Fruit fly (Drosophila melanogaster): Measurements from ENCODE around the gene Ssdp.
A peak's percentile ranks its signal among the peaks of the same experiment; 100 is the strongest.

The Ssdp gene

DNA sequence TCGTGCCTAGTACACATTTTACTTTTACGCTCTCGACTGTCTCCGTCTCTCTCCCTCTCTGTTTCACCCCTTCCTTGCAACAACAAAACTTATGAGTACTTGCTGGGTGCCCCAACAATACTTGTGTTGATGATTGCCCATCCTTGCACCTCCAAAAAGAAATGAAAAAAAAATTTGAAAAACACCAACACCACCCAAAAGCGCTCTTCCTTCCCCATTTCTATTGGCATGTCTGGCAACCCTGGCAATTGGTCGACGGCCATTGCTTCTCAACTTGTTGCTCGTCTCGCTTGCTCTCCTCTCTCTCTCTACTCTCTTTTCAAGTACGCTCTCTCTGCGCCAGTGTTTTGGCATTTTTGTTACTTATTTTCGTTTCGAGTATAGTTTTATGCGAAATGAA lies 31.0 kb downstream of the Ssdp start:
- TF ChIP-seq CG30431 (GFP tag; optimal IDR thresholded peaks at IDR 0.05) (no peak), yki (optimal IDR thresholded peaks at IDR 0.05) (peak; percentile 88), Max (GFP tag; optimal IDR thresholded peaks at IDR 0.05) (no peak), Adf1 (GFP tag; IDR thresholded peaks at IDR 0.05) (no peak), luna (GFP tag; optimal IDR thresholded peaks at IDR 0.05) (no peak), sob (GFP tag; IDR thresholded peaks at IDR 0.05) (peak; percentile 54), Lhr (GFP tag; optimal IDR thresholded peaks at IDR 0.05) (no peak), hkb (optimal IDR thresholded peaks at IDR 0.05) (no peak), hkb (GFP tag; IDR thresholded peaks at IDR 0.05) (no peak), CG6654 (GFP tag; optimal IDR thresholded peaks at IDR 0.05) (no peak), sd (tag; optimal IDR thresholded peaks at IDR 0.05) (no peak), CG17359 (tag; optimal IDR thresholded peaks at IDR 0.05) (peak; percentile 37), CG11696 (GFP tag; IDR thresholded peaks at IDR 0.05) (no peak), Sin3A (optimal IDR thresholded peaks at IDR 0.05) (no peak), bigmax (GFP tag; optimal IDR thresholded peaks at IDR 0.05) (no peak), CG10366 (GFP tag; IDR thresholded peaks at IDR 0.05) (no peak), mirr (GFP tag; optimal IDR thresholded peaks at IDR 0.05) (no peak), phol (tag; optimal IDR thresholded peaks at IDR 0.05) (peak; percentile 85), pb (GFP tag; optimal IDR thresholded peaks at IDR 0.05) (no peak), Atf-2 (GFP tag; optimal IDR thresholded peaks at IDR 0.05) (no peak), CG17829 (tag; optimal IDR thresholded peaks at IDR 0.05) (no peak), D (optimal IDR thresholded peaks at IDR 0.05) (no peak), D (GFP tag; optimal IDR thresholded peaks at IDR 0.05) (no peak), CG6272 (GFP tag; IDR thresholded peaks at IDR 0.05) (no peak), YL-1 (GFP tag; optimal IDR thresholded peaks at IDR 0.05) (no peak), CG11247 (GFP tag; IDR thresholded peaks at IDR 0.05) (no peak), CG15479 (GFP tag; optimal IDR thresholded peaks at IDR 0.05) (no peak), crc (GFP tag; optimal IDR thresholded peaks at IDR 0.05) (no peak), Xrp1 (GFP tag; IDR thresholded peaks at IDR 0.05) (peak; percentile 34; the same call in 1 of the 2 replicates), CG7372 (GFP tag; IDR thresholded peaks at IDR 0.05) (no peak), chif (GFP tag; optimal IDR thresholded peaks at IDR 0.05) (no peak), Usf (GFP tag; optimal IDR thresholded peaks at IDR 0.05) (no peak), CG16813 (GFP tag; IDR thresholded peaks at IDR 0.05; ENCODE audit: partially characterized antibody) (no peak), CTCF (GFP tag; optimal IDR thresholded peaks at IDR 0.05) (peak; percentile 56), pan (optimal IDR thresholded peaks at IDR 0.05) (no peak), pan (GFP tag; optimal IDR thresholded peaks at IDR 0.05 in 1 of 2, IDR thresholded peaks at IDR 0.05 in 1 of 2) (peak in 1 of 2 experiments; percentile 27), sr (GFP tag; IDR thresholded peaks at IDR 0.05) (no peak), tin (GFP tag; optimal IDR thresholded peaks at IDR 0.05) (peak; percentile 2), CG4360 (GFP tag; IDR thresholded peaks at IDR 0.05) (no peak), MESR4 (GFP tag; optimal IDR thresholded peaks at IDR 0.05) (no peak), Elba2 (GFP tag; optimal IDR thresholded peaks at IDR 0.05) (no peak), bab2 (GFP tag; optimal IDR thresholded peaks at IDR 0.05) (no peak), CG16815 (GFP tag; optimal IDR thresholded peaks at IDR 0.05) (no peak), CG10431 (GFP tag; optimal IDR thresholded peaks at IDR 0.05) (no peak), jumu (GFP tag; optimal IDR thresholded peaks at IDR 0.05) (no peak), lilli (GFP tag; optimal IDR thresholded peaks at IDR 0.05) (peak; percentile 11), danr (GFP tag; IDR thresholded peaks at IDR 0.05) (no peak), Dp (GFP tag; optimal IDR thresholded peaks at IDR 0.05) (peak; percentile 22), vfl (GFP tag; optimal IDR thresholded peaks at IDR 0.05) (no peak), CG14667 (GFP tag; IDR thresholded peaks at IDR 0.05) (no peak), CG10959 (GFP tag; IDR thresholded peaks at IDR 0.05) (no peak), CG2889 (GFP tag; IDR thresholded peaks at IDR 0.05) (no peak), dan (GFP tag; IDR thresholded peaks at IDR 0.05) (no peak), nau (GFP tag; optimal IDR thresholded peaks at IDR 0.05) (no peak), dati (GFP tag; IDR thresholded peaks at IDR 0.05) (no peak)

Measured in whole organism, embryonic.